Worm (Caenorhabditis elegans): ENCODE measurements around the gene E02H4.5.

ce11 chrX:14213314-14213713 lies 41.6 kb downstream of the E02H4.5 start:
- TF ChIP-seq dao-5 (tag; optimal IDR thresholded peaks at IDR 0.05) (no peak), W03F9.2 (tag; optimal IDR thresholded peaks at IDR 0.05) (no peak)

All from whole organism, L4/young adult.